Worm (Caenorhabditis elegans) whole organism, mixed stage, embryonic: ENCODE measurements around the gene ark-1.
"Not testable (repeated sequence)": the region's sequence is repeated elsewhere in the genome, so short reads cannot be mapped to it uniquely, and the experiment has no call there.

Experiments
- cnd-1 ChIP-seq: fragments of 200-800 bp; sonication (Bioruptor generic); optimal IDR thresholded peaks from 2 replicates; lab custom pipeline; 2018; ENCODE audit warnings: mild to moderate bottlenecking, missing genetic modification characterization, missing compliant biosample characterization
- elt-1 ChIP-seq: sonication (generic microtip); optimal IDR thresholded peaks from 2 replicates; lab custom pipeline; 2017; ENCODE audit warnings: missing genetic modification characterization, mild to moderate bottlenecking, missing compliant biosample characterization, antibody characterized with exemption, moderate library complexity, borderline replicate concordance; ENCODE audit not compliant: insufficient read depth
- elt-3 ChIP-seq: fragments of 150-350 bp; optimal IDR thresholded peaks from 2 replicates; lab custom pipeline; 2014; ENCODE audit warnings: missing biosample characterization, missing genetic modification characterization
- lin-13 ChIP-seq: fragments of 150-350 bp; optimal IDR thresholded peaks from 2 replicates; lab custom pipeline; 2014; ENCODE audit warnings: missing biosample characterization, missing genetic modification characterization
- lsy-2 ChIP-seq: fragments of 150-350 bp; optimal IDR thresholded peaks from 2 replicates; lab custom pipeline; 2014; ENCODE audit warnings: missing biosample characterization, missing genetic modification characterization
- mep-1 ChIP-seq: fragments of 150-350 bp; optimal IDR thresholded peaks from 2 replicates; lab custom pipeline; 2017; ENCODE audit warnings: missing biosample characterization, missing genetic modification reagents, missing genetic modification characterization, inconsistent platforms
- nhr-12 ChIP-seq: fragments of 150-350 bp; optimal IDR thresholded peaks from 2 replicates; lab custom pipeline; 2014; ENCODE audit warnings: missing biosample characterization, missing genetic modification characterization
- nhr-237 ChIP-seq: fragments of 150-350 bp; optimal IDR thresholded peaks from 2 replicates; lab custom pipeline; 2014; ENCODE audit warnings: missing biosample characterization, missing genetic modification characterization
- nhr-28 ChIP-seq: fragments of 150-350 bp; optimal IDR thresholded peaks from 2 replicates; lab custom pipeline; 2014; ENCODE audit warnings: missing biosample characterization, missing genetic modification characterization
- snpc-4 ChIP-seq: fragments of 150-350 bp; optimal IDR thresholded peaks from 2 replicates; lab custom pipeline; 2014; ENCODE audit warnings: missing biosample characterization, missing genetic modification characterization
- unc-39 ChIP-seq: fragments of 150-350 bp; optimal IDR thresholded peaks from 2 replicates; lab custom pipeline; 2014; ENCODE audit warnings: missing biosample characterization, missing genetic modification characterization
- unc-62 ChIP-seq: fragments of 150-350 bp; optimal IDR thresholded peaks from 2 replicates; lab custom pipeline; 2014; ENCODE audit warnings: missing biosample characterization, missing genetic modification reagents, missing genetic modification characterization
- ztf-11 ChIP-seq: fragments of 150-350 bp; optimal IDR thresholded peaks from 2 replicates; lab custom pipeline; 2014; ENCODE audit warnings: missing biosample characterization, missing genetic modification characterization

- TF ChIP-seq nhr-12 (tag; lab: Kevin White, UChicago); elt-3 (tag; lab: Kevin White, UChicago); ztf-11 (tag; lab: Kevin White, UChicago); nhr-28 (tag; lab: Kevin White, UChicago); lsy-2 (tag; lab: Kevin White, UChicago); elt-1 (tag; lab: Kevin White, UChicago); unc-39 (tag; lab: Kevin White, UChicago); unc-62 (GFP tag; lab: Kevin White, UChicago); mep-1; snpc-4; cnd-1 (tag; lab: Kevin White, UChicago); nhr-237 (tag; lab: Kevin White, UChicago); lin-13: not testable (repeated sequence)
These were observed 8.5 kb upstream of the ark-1 start, which contains the start of gene C26H9A.3 for ce11 chrIV:12639311-12639710.
